Worm (Caenorhabditis elegans) whole organism, L2 larva: ENCODE data around the gene K06A4.10.

Experiments used
- aly-2 ChIP-seq: fragments of 150-350 bp; optimal IDR thresholded peaks from 2 replicates; lab custom pipeline; 2014; ENCODE audit warnings: missing biosample characterization, missing genetic modification characterization
- elt-1 ChIP-seq: fragments of 150-350 bp; optimal IDR thresholded peaks from 2 replicates; lab custom pipeline; 2014; ENCODE audit warnings: missing biosample characterization, missing genetic modification characterization
- nhr-12 ChIP-seq: fragments of 150-350 bp; optimal IDR thresholded peaks from 2 replicates; lab custom pipeline; 2014; ENCODE audit warnings: missing biosample characterization, missing genetic modification characterization
- nhr-23 ChIP-seq: fragments of 150-350 bp; optimal IDR thresholded peaks from 2 replicates; lab custom pipeline; 2014; ENCODE audit warnings: missing biosample characterization, missing genetic modification reagents, missing genetic modification characterization
- ztf-11 ChIP-seq: sonication (generic microtip); optimal IDR thresholded peaks from 2 replicates; lab custom pipeline; 2017; ENCODE audit warnings: missing biosample characterization, missing genetic modification characterization

DNA sequence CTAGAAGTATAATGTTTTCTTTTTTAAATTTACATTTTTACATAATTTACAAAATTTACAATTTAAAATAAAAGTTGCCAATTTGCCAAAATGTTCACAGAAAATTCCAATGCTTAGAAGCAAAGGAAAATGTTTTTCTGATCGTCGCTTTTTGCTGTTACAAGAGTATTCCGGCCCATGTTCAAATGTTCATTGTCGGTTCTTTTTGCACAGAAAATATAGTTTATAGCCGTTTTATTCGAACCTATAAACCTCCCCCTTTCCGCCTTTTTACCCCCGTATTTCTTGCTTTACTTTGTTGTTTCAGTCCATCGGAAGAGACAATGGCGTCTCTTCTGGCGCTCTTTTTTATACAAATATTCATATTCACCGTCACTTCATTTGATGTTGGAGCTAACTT is 45.0 kb upstream of the K06A4.10 start, which contains the start of gene tag-329:
- TF ChIP-seq nhr-23 (tag; lab: Kevin White, UChicago) (no peak), elt-1 (tag; lab: Kevin White, UChicago) (no peak), nhr-12 (no peak), ztf-11 (tag; lab: Kevin White, UChicago) (no peak), aly-2 (tag; lab: Kevin White, UChicago) (no peak)
